Fruit fly (Drosophila melanogaster) whole organism, embryonic: ENCODE data around the gene CG8369.
A peak's percentile ranks its signal among the peaks of the same experiment; 100 is the strongest.

ENCODE experiments used
- Adf1 ChIP-seq: fragments of 200-800 bp; sonication (Bioruptor generic); IDR thresholded peaks from 2 replicates; pipeline ENCODE4 v1.3.6; 2022; ENCODE audit warnings: missing biosample characterization, missing genetic modification characterization
- Aef1 ChIP-seq: fragments of 200-800 bp; sonication (Bioruptor generic); IDR thresholded peaks from 3 replicates; pipeline ENCODE4 v1.3.6; 2022; ENCODE audit warnings: missing biosample characterization, missing genetic modification characterization
- Antp ChIP-seq: fragments of 200-800 bp; sonication (Bioruptor generic); optimal IDR thresholded peaks from 3 replicates; lab custom pipeline; 2016; ENCODE audit warnings: missing biosample characterization, missing genetic modification characterization
- Atf3 ChIP-seq: fragments of 200-800 bp; sonication (Bioruptor generic); optimal IDR thresholded peaks from 3 replicates; lab custom pipeline; 2016; ENCODE audit warnings: missing biosample characterization, missing genetic modification characterization
- B-H1 ChIP-seq: fragments of 200-800 bp; sonication (Bioruptor generic); IDR thresholded peaks from 3 replicates; pipeline ENCODE4 v1.3.6; 2022; ENCODE audit warnings: missing biosample characterization, missing genetic modification characterization
- Blimp-1 ChIP-seq: fragments of 200-800 bp; sonication (Bioruptor generic); optimal IDR thresholded peaks from 3 replicates; lab custom pipeline; 2018; ENCODE audit warnings: missing biosample characterization, missing genetic modification characterization, mild to moderate bottlenecking, moderate library complexity, missing genetic modification reagents
- CG11247 ChIP-seq: fragments of 200-800 bp; sonication (Bioruptor generic); IDR thresholded peaks from 2 replicates; pipeline ENCODE4 v1.3.6; 2022; ENCODE audit warnings: missing biosample characterization, missing genetic modification characterization
- CG11696 ChIP-seq: fragments of 200-800 bp; sonication (Bioruptor generic); IDR thresholded peaks from 2 replicates; pipeline ENCODE4 v1.3.6; 2022; ENCODE audit warnings: missing biosample characterization, missing genetic modification characterization
- CG12391 ChIP-seq: fragments of 200-800 bp; sonication (Bioruptor generic); optimal IDR thresholded peaks from 3 replicates; lab custom pipeline; 2018; ENCODE audit warnings: missing biosample characterization, mild to moderate bottlenecking, missing genetic modification characterization, moderate library complexity
- CG13894 ChIP-seq: fragments of 200-800 bp; sonication (Bioruptor generic); optimal IDR thresholded peaks from 3 replicates; lab custom pipeline; 2018; ENCODE audit warnings: missing biosample characterization, mild to moderate bottlenecking, missing genetic modification characterization, moderate library complexity
- CG1602 ChIP-seq: fragments of 200-800 bp; sonication (Bioruptor generic); optimal IDR thresholded peaks from 3 replicates; lab custom pipeline; 2016; ENCODE audit warnings: missing biosample characterization, missing genetic modification characterization
- CG17359 ChIP-seq: fragments of 200-800 bp; sonication (Bioruptor generic); optimal IDR thresholded peaks from 3 replicates; lab custom pipeline; 2018; ENCODE audit warnings: missing biosample characterization, mild to moderate bottlenecking, missing genetic modification characterization, moderate library complexity
- CG17361 ChIP-seq: fragments of 200-800 bp; sonication (Bioruptor generic); IDR thresholded peaks from 3 replicates; pipeline ENCODE4 v1.3.6; 2022; ENCODE audit warnings: missing biosample characterization, missing genetic modification characterization
- CG2199 ChIP-seq: fragments of 200-800 bp; sonication (Bioruptor generic); IDR thresholded peaks from 3 replicates; pipeline ENCODE4 v1.3.6; 2022; ENCODE audit warnings: missing biosample characterization, missing genetic modification characterization
- CG4282 ChIP-seq: fragments of 200-800 bp; sonication (Bioruptor generic); optimal IDR thresholded peaks from 2 replicates; lab custom pipeline; 2016; ENCODE audit warnings: missing biosample characterization, missing genetic modification characterization
- CG8281 ChIP-seq: fragments of 200-800 bp; sonication (Bioruptor generic); optimal IDR thresholded peaks from 2 replicates; lab custom pipeline; 2018; ENCODE audit warnings: missing biosample characterization, mild to moderate bottlenecking, missing genetic modification characterization, moderate library complexity
- CG9932 ChIP-seq: fragments of 200-800 bp; sonication (Bioruptor generic); IDR thresholded peaks from 2 replicates; pipeline ENCODE4 v1.3.6; 2022; ENCODE audit warnings: missing biosample characterization, missing genetic modification characterization
- Dp ChIP-seq: fragments of 200-800 bp; sonication (Bioruptor generic); optimal IDR thresholded peaks from 2 replicates; lab custom pipeline; 2018; ENCODE audit warnings: missing biosample characterization, mild to moderate bottlenecking, missing genetic modification characterization, moderate library complexity
- Ets65A ChIP-seq: fragments of 200-800 bp; sonication (Bioruptor generic); peaks from one replicate; lab custom pipeline; 2016; ENCODE audit warnings: missing biosample characterization, missing genetic modification characterization
- HLH4C ChIP-seq: fragments of 200-800 bp; sonication (Bioruptor generic); IDR thresholded peaks from 3 replicates; pipeline ENCODE4 v1.3.6; 2022; ENCODE audit warnings: missing biosample characterization, missing genetic modification characterization; ENCODE audit not compliant: partially characterized antibody
- Hr78 ChIP-seq, 2 experiments: fragments of 200-800 bp in 1 of 2; fragments of >200 bp in 1 of 2; sonication (Bioruptor generic) in 1 of 2; optimal IDR thresholded peaks; 2 replicates each; lab custom pipeline; 2017 to 2019; ENCODE audit warnings: missing biosample characterization in 2 of 2, missing genetic modification characterization in 2 of 2, mild to moderate bottlenecking in 1 of 2, moderate library complexity in 1 of 2
- Side ChIP-seq: fragments of 200-800 bp; sonication (Bioruptor generic); optimal IDR thresholded peaks from 2 replicates; lab custom pipeline; 2016; ENCODE audit warnings: missing biosample characterization, missing genetic modification characterization
- ase ChIP-seq: fragments of 200-800 bp; sonication (Bioruptor generic); IDR thresholded peaks from 3 replicates; pipeline ENCODE4 v1.3.6; 2022; ENCODE audit warnings: missing biosample characterization, missing genetic modification characterization
- bigmax ChIP-seq: fragments of 200-800 bp; sonication (Bioruptor generic); optimal IDR thresholded peaks from 2 replicates; lab custom pipeline; 2018; ENCODE audit warnings: missing biosample characterization, mild to moderate bottlenecking, missing genetic modification characterization
- bsh ChIP-seq, 2 experiments: fragments of 200-800 bp; sonication (Bioruptor generic); optimal IDR thresholded peaks; 2 replicates each; lab custom pipeline; 2017 to 2018; ENCODE audit warnings: mild to moderate bottlenecking in 2 of 2, missing biosample characterization in 2 of 2, missing genetic modification characterization in 2 of 2, moderate library complexity in 1 of 2
- cad ChIP-seq: fragments of >200 bp; optimal IDR thresholded peaks from 2 replicates; lab custom pipeline; 2017; ENCODE audit warnings: missing biosample characterization, missing genetic modification characterization
- cg ChIP-seq: fragments of 200-800 bp; sonication (Bioruptor generic); optimal IDR thresholded peaks from 3 replicates; lab custom pipeline; 2019; ENCODE audit warnings: missing biosample characterization, mild to moderate bottlenecking, missing genetic modification characterization, moderate library complexity
- chinmo ChIP-seq: fragments of 200-800 bp; sonication (Bioruptor generic); IDR thresholded peaks from 4 replicates; pipeline ENCODE4 v1.3.6; 2022; ENCODE audit warnings: missing biosample characterization, missing genetic modification characterization; ENCODE audit not compliant: partially characterized antibody
- corto ChIP-seq: fragments of 200-800 bp; sonication (Bioruptor generic); optimal IDR thresholded peaks from 2 replicates; lab custom pipeline; 2016; ENCODE audit warnings: missing biosample characterization, mild to moderate bottlenecking, missing genetic modification characterization, moderate library complexity
- crol ChIP-seq: fragments of 200-800 bp; sonication (Bioruptor generic); IDR thresholded peaks from 2 replicates; pipeline ENCODE4 v1.3.6; 2022; ENCODE audit warnings: missing biosample characterization, missing genetic modification characterization
- dan ChIP-seq: fragments of 200-800 bp; sonication (Bioruptor generic); IDR thresholded peaks from 2 replicates; pipeline ENCODE4 v1.3.6; 2022; ENCODE audit warnings: missing biosample characterization, missing genetic modification characterization
- fd102C ChIP-seq: fragments of 200-800 bp; sonication (Bioruptor generic); optimal IDR thresholded peaks from 2 replicates; lab custom pipeline; 2018; ENCODE audit warnings: missing biosample characterization, mild to moderate bottlenecking, missing genetic modification characterization, moderate library complexity
- gcm ChIP-seq: fragments of 200-800 bp; sonication (Bioruptor generic); optimal IDR thresholded peaks from 2 replicates; lab custom pipeline; 2019; ENCODE audit warnings: missing biosample characterization, mild to moderate bottlenecking, missing genetic modification characterization, moderate library complexity
- grau ChIP-seq: fragments of 200-800 bp; optimal IDR thresholded peaks from 3 replicates; lab custom pipeline; 2019; ENCODE audit warnings: missing biosample characterization, mild to moderate bottlenecking, missing genetic modification characterization, moderate library complexity
- grn ChIP-seq: fragments of 200-800 bp; sonication (Bioruptor generic); optimal IDR thresholded peaks from 3 replicates; lab custom pipeline; 2017; ENCODE audit warnings: missing biosample characterization, missing genetic modification characterization
- gro ChIP-seq: fragments of 200-800 bp; sonication (Bioruptor generic); optimal IDR thresholded peaks from 2 replicates; lab custom pipeline; 2016; ENCODE audit warnings: missing biosample characterization, missing genetic modification characterization
- gsb-n ChIP-seq: fragments of 200-800 bp; sonication (Bioruptor generic); optimal IDR thresholded peaks from 3 replicates; lab custom pipeline; 2018; ENCODE audit warnings: missing biosample characterization, mild to moderate bottlenecking, missing genetic modification characterization
- hth ChIP-seq: fragments of >200 bp; optimal IDR thresholded peaks from 2 replicates; lab custom pipeline; 2017; ENCODE audit warnings: inconsistent platforms
- lbe ChIP-seq: fragments of 200-800 bp; sonication (Bioruptor generic); optimal IDR thresholded peaks from 2 replicates; lab custom pipeline; 2016; ENCODE audit warnings: missing biosample characterization, mild to moderate bottlenecking, missing genetic modification characterization
- otp ChIP-seq: fragments of 200-800 bp; sonication (Bioruptor generic); IDR thresholded peaks from 3 replicates; pipeline ENCODE4, ENCODE4 v1.3.6; 2022; ENCODE audit warnings: missing biosample characterization, missing genetic modification characterization
- pros ChIP-seq: fragments of 200-800 bp; sonication (Bioruptor generic); optimal IDR thresholded peaks from 3 replicates; lab custom pipeline; 2019; ENCODE audit warnings: missing biosample characterization, mild to moderate bottlenecking, missing genetic modification characterization, moderate library complexity
- row ChIP-seq: fragments of 200-800 bp; sonication (Bioruptor generic); IDR thresholded peaks from 3 replicates; pipeline ENCODE4 v1.3.6; 2022; ENCODE audit warnings: missing biosample characterization, missing genetic modification characterization
- sens ChIP-seq: fragments of 200-800 bp; sonication (Bioruptor generic); peaks from one replicate; lab custom pipeline; 2016; ENCODE audit warnings: missing biosample characterization, missing genetic modification characterization
- sens-2 ChIP-seq: fragments of 200-800 bp; sonication (Bioruptor generic); IDR thresholded peaks from 2 replicates; pipeline ENCODE4 v1.3.6; 2022; ENCODE audit warnings: missing biosample characterization, missing genetic modification characterization
- sim ChIP-seq: fragments of 200-800 bp; sonication (Bioruptor generic); IDR thresholded peaks from 2 replicates; pipeline ENCODE4 v1.3.6; 2022; ENCODE audit warnings: missing biosample characterization, missing genetic modification characterization
- sqz ChIP-seq: fragments of 200-800 bp; sonication (Bioruptor generic); optimal IDR thresholded peaks from 3 replicates; lab custom pipeline; 2018; ENCODE audit warnings: missing biosample characterization, mild to moderate bottlenecking, missing genetic modification characterization
- ttk ChIP-seq: fragments of 200-800 bp; sonication (Bioruptor generic); IDR thresholded peaks from 2 replicates; pipeline ENCODE4 v2.1.2; 2022; ENCODE audit warnings: missing biosample characterization, missing genetic modification characterization
- wdn ChIP-seq: fragments of 200-800 bp; sonication (Bioruptor generic); IDR thresholded peaks from 2 replicates; pipeline ENCODE4 v1.3.6; 2022; ENCODE audit warnings: missing biosample characterization, missing genetic modification characterization
- z ChIP-seq: fragments of 200-800 bp; sonication (Bioruptor generic); IDR thresholded peaks from 3 replicates; pipeline ENCODE4 v1.3.6; 2022; ENCODE audit warnings: missing biosample characterization, missing genetic modification characterization

Gene CG8369

dm6 chr3R:8853706-8854105 lies 31.9 kb downstream of the CG8369 start:
- peak; percentile 53 for TF ChIP-seq sens (GFP tag; lab: Kevin White, UChicago)
- TF ChIP-seq ttk: no peak
- peak; percentile 28 for TF ChIP-seq Ets65A (GFP tag; lab: Kevin White, UChicago)
- TF ChIP-seq, all 482 proteins: peak for 2

dm6 chr3R:8854619-8855206 lies 32.9 kb downstream of the CG8369 start:
- TF ChIP-seq Atf3 (GFP tag; lab: Kevin White, UChicago): no peak
- TF ChIP-seq CG11696: no peak
- TF ChIP-seq hth: no peak
- peak; percentile 47 for TF ChIP-seq CG13894 (tag; lab: Kevin White, UChicago)
- peak; percentile 70 for TF ChIP-seq gcm (GFP tag; lab: Kevin White, UChicago)
- no peak for TF ChIP-seq CG17361 (GFP tag; lab: Robert Waterston, UW)
- no peak for TF ChIP-seq CG9932
- TF ChIP-seq wdn (GFP tag; lab: Robert Waterston, UW): no peak
- no peak for TF ChIP-seq Side (GFP tag; lab: Kevin White, UChicago)
- TF ChIP-seq CG12391: no peak
- TF ChIP-seq lbe: peak; percentile 24
- 0 out of 4 replicates have a peak, but pooled peaks have one; percentile 55 for TF ChIP-seq chinmo
- TF ChIP-seq CG8281 (tag; lab: Kevin White, UChicago): no peak
- TF ChIP-seq gro (GFP tag; lab: Kevin White, UChicago): no peak
- peak; percentile 45 for TF ChIP-seq pros (GFP tag; lab: Kevin White, UChicago)
- no peak for TF ChIP-seq CG11247 (GFP tag; lab: Robert Waterston, UW)
- no peak for TF ChIP-seq dan (GFP tag; lab: Robert Waterston, UW)
- TF ChIP-seq ase (GFP tag; lab: Robert Waterston, UW): no peak
- no peak for TF ChIP-seq CG4282 (GFP tag; lab: Kevin White, UChicago)
- TF ChIP-seq Adf1 (GFP tag; lab: Robert Waterston, UW): no peak
- TF ChIP-seq fd102C (GFP tag; lab: Kevin White, UChicago): no peak
- TF ChIP-seq CG2199: no peak
- TF ChIP-seq z (GFP tag; lab: Robert Waterston, UW): peak; percentile 93
- no peak for TF ChIP-seq Aef1
- TF ChIP-seq sens-2 (GFP tag; lab: Robert Waterston, UW): no peak
- TF ChIP-seq grn: peak; percentile 37
- TF ChIP-seq Hr78 (GFP tag; optimal IDR thresholded peaks at IDR 0.05; lab: Kevin White, UChicago): peak in 1 of 2 experiments; percentile 69
- TF ChIP-seq sens (GFP tag; lab: Kevin White, UChicago): peak; percentile 36
- no peak for TF ChIP-seq otp (GFP tag; lab: Robert Waterston, UW)
- TF ChIP-seq CG1602: no peak
- TF ChIP-seq gsb-n (tag; lab: Kevin White, UChicago): no peak
- no peak for TF ChIP-seq Antp (GFP tag; lab: Kevin White, UChicago)
- no peak for TF ChIP-seq grau (tag; lab: Kevin White, UChicago)
- peak in 1 of 2 experiments; percentile 48 for TF ChIP-seq bsh (GFP tag; optimal IDR thresholded peaks at IDR 0.05; lab: Kevin White, UChicago)
- no peak for TF ChIP-seq B-H1 (GFP tag; lab: Robert Waterston, UW)
- peak; percentile 13 for TF ChIP-seq corto
- 0 out of 2 replicates have a peak, but pooled peaks have one; percentile 14 for TF ChIP-seq crol (GFP tag; lab: Robert Waterston, UW)
- TF ChIP-seq HLH4C: no peak
- no peak for TF ChIP-seq Dp (GFP tag; lab: Kevin White, UChicago)
- TF ChIP-seq sqz (GFP tag; lab: Kevin White, UChicago): peak; percentile 52
- TF ChIP-seq CG17359: no peak
- no peak for TF ChIP-seq bigmax
- peak; percentile 55 for TF ChIP-seq cg
- peak; percentile 63 for TF ChIP-seq cad
- TF ChIP-seq Blimp-1 (GFP tag; lab: Kevin White, UChicago): peak; percentile 76
- no peak for TF ChIP-seq row (GFP tag; lab: Robert Waterston, UW)
- no peak for TF ChIP-seq sim (GFP tag; lab: Robert Waterston, UW)
